Worm (Caenorhabditis elegans): Measurements from ENCODE around the gene T05A7.12.
A peak's percentile ranks its signal among the peaks of the same experiment; 100 is the strongest.

ce11 chrII:4698266-4698771 lies 35.2 kb upstream of the T05A7.12 start, which contains the start of the genes rpn-5 and scc-1:
- no peak for TF ChIP-seq ceh-28 (tag; optimal IDR thresholded peaks at IDR 0.05)
- peak; percentile 46 for TF ChIP-seq lin-13 (GFP tag; optimal IDR thresholded peaks at IDR 0.05)
- TF ChIP-seq lin-39 (tag; optimal IDR thresholded peaks at IDR 0.05): no peak
- TF ChIP-seq egl-43 (GFP tag; IDR thresholded peaks at IDR 0.05): no peak
- TF ChIP-seq nhr-76 (tag; optimal IDR thresholded peaks at IDR 0.05): no peak
- no peak for TF ChIP-seq snpc-4 (tag; optimal IDR thresholded peaks at IDR 0.05)
- no peak for TF ChIP-seq mdl-1 (tag; optimal IDR thresholded peaks at IDR 0.05)
- peak; percentile 92 for TF ChIP-seq dpl-1 (GFP tag; optimal IDR thresholded peaks at IDR 0.05)
- no peak for TF ChIP-seq unc-39 (tag; optimal IDR thresholded peaks at IDR 0.05)
- no peak for TF ChIP-seq nhr-237 (tag; optimal IDR thresholded peaks at IDR 0.05)
- TF ChIP-seq nhr-77 (tag; optimal IDR thresholded peaks at IDR 0.05): no peak
